Fruit fly (Drosophila melanogaster): Measurements from ENCODE around the gene CG11816.

Gene CG11816

DNA sequence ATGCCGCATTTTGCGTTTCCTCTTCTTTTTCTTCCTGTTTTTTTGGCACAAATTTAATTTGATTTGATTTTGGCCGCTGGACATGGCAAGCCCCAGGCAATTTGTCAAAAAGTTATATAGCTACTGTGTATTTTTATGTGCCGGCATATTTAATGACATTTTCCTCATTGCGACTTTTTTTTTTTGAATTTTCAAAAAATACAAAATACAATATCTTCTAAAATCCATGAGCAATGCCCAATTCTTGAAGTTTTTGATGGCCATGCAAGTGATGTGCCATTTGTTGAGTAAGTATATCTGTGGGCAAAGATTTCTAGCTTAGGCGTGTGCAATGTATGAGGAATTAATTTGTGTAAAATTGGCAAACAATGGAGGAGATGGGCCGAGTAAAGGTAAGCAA, at the start of gene CG11816:
TSS of gene CG11816 (minus strand) at position 101 of the 400 bp plus-strand sequence.
- TF ChIP-seq EcR (GFP tag; optimal IDR thresholded peaks at IDR 0.05) (no peak), CG8159 (tag; optimal IDR thresholded peaks at IDR 0.05) (no peak), CG8301 (tag; optimal IDR thresholded peaks at IDR 0.05) (no peak), CG4496 (GFP tag; IDR thresholded peaks at IDR 0.05) (no peak), Pif1B (GFP tag; optimal IDR thresholded peaks at IDR 0.05) (no peak), D1 (tag; optimal IDR thresholded peaks at IDR 0.05) (no peak), CG12605 (GFP tag; IDR thresholded peaks at IDR 0.05) (no peak), CG14655 (GFP tag; optimal IDR thresholded peaks at IDR 0.05) (no peak), CG15710 (tag; optimal IDR thresholded peaks at IDR 0.05) (no peak), gl (tag; optimal IDR thresholded peaks at IDR 0.05) (no peak), Snoo (tag; optimal IDR thresholded peaks at IDR 0.05) (no peak), rn (GFP tag; IDR thresholded peaks at IDR 0.05) (no peak), CG9948 (tag; optimal IDR thresholded peaks at IDR 0.05) (no peak), CG17806 (tag; optimal IDR thresholded peaks at IDR 0.05) (no peak), fd96Ca (GFP tag; IDR thresholded peaks at IDR 0.05) (no peak), Pif1A (GFP tag; optimal IDR thresholded peaks at IDR 0.05) (no peak), Ets98B (GFP tag; IDR thresholded peaks at IDR 0.05) (no peak), CG34367 (tag; optimal IDR thresholded peaks at IDR 0.05) (no peak)

DNA sequence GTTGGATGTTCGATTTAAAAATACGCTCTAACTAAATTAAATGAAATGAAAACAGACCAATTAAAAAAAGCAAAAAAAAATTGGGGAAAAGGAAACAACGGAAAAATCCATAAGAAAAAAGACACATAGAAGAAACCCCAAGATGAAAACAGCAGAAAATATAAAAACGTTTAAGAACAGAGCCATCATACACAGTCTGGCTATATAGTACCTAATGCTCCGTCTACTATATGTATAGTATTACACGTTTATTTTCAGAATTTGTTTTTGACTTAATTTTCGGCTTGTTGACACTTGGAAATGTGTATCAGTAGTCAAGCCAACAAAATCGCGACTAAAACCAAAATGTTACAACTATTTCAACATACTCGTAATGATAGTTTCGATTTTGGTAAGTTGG, 49.8 kb upstream of the CG11816 start, which contains the start of gene CG11178:
TSS of gene CG11178 (plus strand) at position 301 of the 400 bp plus-strand sequence.
- no peak for TF ChIP-seq CG4496 (GFP tag; IDR thresholded peaks at IDR 0.05)
- no peak for TF ChIP-seq CG15710 (tag; optimal IDR thresholded peaks at IDR 0.05)
- no peak for TF ChIP-seq Pif1B (GFP tag; optimal IDR thresholded peaks at IDR 0.05)
- no peak for TF ChIP-seq CG8301 (tag; optimal IDR thresholded peaks at IDR 0.05)
- TF ChIP-seq CG10348 (GFP tag; IDR thresholded peaks at IDR 0.05), result no peak
- TF ChIP-seq Pif1A (GFP tag; optimal IDR thresholded peaks at IDR 0.05), result no peak
- TF ChIP-seq D1 (tag; optimal IDR thresholded peaks at IDR 0.05), result no peak
- TF ChIP-seq Snoo (tag; optimal IDR thresholded peaks at IDR 0.05), result no peak
- no peak for TF ChIP-seq CG32121 (GFP tag; IDR thresholded peaks at IDR 0.05)

DNA sequence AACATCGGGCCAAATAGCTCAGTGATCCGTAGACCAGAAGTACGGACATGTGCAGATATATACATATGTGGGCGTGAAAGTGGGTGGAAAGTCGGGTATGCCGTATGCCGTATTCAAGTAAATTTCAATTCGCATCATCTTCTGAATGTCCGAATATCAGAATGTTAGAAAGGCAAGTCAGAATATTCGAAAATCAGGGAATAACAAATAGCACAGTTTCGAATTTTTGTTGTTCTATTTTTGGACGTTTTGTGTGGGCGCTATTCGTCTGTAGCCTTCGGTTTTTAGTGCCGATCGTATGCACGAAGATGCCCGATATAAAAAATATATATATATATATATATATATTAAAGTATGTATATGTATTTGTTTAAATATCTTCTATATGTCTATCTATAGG, 48.9 kb upstream of the CG11816 start:
- TF ChIP-seq CG4496 (GFP tag; IDR thresholded peaks at IDR 0.05), result no peak
- TF ChIP-seq Snoo (tag; optimal IDR thresholded peaks at IDR 0.05), result no peak
- no peak for TF ChIP-seq fd96Ca (GFP tag; IDR thresholded peaks at IDR 0.05)
- no peak for TF ChIP-seq CG13204 (GFP tag; optimal IDR thresholded peaks at IDR 0.05)
- no peak for TF ChIP-seq CG9948 (tag; optimal IDR thresholded peaks at IDR 0.05)
- no peak for TF ChIP-seq CG8159 (tag; optimal IDR thresholded peaks at IDR 0.05)
- TF ChIP-seq rn (GFP tag; IDR thresholded peaks at IDR 0.05), result no peak
- TF ChIP-seq CG17806 (tag; optimal IDR thresholded peaks at IDR 0.05), result no peak
- TF ChIP-seq D1 (tag; optimal IDR thresholded peaks at IDR 0.05), result no peak
- TF ChIP-seq CG8301 (tag; optimal IDR thresholded peaks at IDR 0.05), result no peak
- TF ChIP-seq CG12605 (GFP tag; IDR thresholded peaks at IDR 0.05), result no peak
- TF ChIP-seq CG14655 (GFP tag; optimal IDR thresholded peaks at IDR 0.05), result no peak

DNA sequence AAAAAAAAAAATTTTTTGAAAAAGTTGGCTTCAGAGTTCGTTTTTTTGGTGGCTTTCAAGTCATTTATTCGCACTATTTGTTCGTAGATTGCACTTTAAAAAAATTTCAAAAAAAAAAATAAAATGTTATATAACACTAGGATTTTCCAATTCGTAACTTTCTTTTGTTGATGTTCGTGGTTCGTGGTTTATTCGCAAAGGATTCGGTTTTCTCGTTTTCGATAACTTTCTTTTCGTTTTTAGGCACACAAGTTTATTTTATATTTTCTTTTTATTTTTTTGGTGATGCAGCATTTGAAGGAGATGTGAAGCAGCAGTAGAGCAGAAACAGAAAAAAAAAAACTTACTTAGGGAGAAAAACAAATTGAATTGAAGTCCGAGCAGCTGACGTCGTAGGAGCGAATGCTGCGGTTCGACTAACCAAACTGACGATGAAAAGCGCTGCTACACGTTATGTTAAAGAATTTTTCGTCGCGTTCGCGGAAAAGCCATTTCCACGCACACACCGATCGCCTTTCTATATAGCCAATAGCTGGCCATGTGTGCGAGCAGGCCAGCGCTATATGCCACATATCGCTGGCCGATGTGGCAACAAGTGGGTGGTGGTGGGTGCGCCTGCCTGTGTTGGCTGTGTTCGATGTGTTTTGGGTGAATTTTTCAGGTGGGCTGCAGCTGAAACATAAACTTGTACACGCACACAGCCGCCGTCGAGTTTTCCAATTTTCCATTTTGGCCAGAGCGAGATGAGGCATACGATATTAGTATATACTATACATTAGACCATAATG, 46.7 kb upstream of the CG11816 start, which contains the start of gene up:
TSS of gene up (minus strand) at position 508 of the 788 bp plus-strand sequence.
- TF ChIP-seq CG32121 (GFP tag; IDR thresholded peaks at IDR 0.05), result peak; percentile 23; the same call in 1 of the 2 replicates
- no peak for TF ChIP-seq CG8159 (tag; optimal IDR thresholded peaks at IDR 0.05)

DNA sequence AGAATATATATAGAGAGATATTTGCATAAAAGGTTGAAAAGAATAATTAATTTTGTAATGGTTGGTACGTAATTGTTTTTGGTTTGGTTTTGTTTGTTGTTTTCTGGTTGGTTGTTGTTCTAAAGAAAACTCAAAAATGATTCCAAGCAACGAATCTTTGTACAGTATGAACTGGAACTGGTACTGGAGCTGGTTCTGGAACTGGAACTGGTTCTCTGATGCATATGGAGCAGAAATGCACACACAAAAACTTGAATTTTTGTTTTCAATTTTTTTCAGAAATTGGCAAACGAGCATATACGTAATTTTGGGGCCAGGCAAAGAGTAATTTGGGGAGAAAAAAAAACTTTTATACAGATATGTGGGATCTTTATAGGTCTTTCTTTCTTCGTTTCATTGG, 42.2 kb upstream of the CG11816 start:
- TF ChIP-seq Pif1A (GFP tag; optimal IDR thresholded peaks at IDR 0.05) (no peak), CG15710 (tag; optimal IDR thresholded peaks at IDR 0.05) (no peak), CG17806 (tag; optimal IDR thresholded peaks at IDR 0.05) (no peak), CG32121 (GFP tag; IDR thresholded peaks at IDR 0.05) (no peak), gl (tag; optimal IDR thresholded peaks at IDR 0.05) (no peak), Snoo (tag; optimal IDR thresholded peaks at IDR 0.05) (no peak), CG4496 (GFP tag; IDR thresholded peaks at IDR 0.05) (no peak), CG14655 (GFP tag; optimal IDR thresholded peaks at IDR 0.05) (no peak), Ets98B (GFP tag; IDR thresholded peaks at IDR 0.05) (no peak), CG34367 (tag; optimal IDR thresholded peaks at IDR 0.05) (no peak), CG12605 (GFP tag; IDR thresholded peaks at IDR 0.05) (no peak)

DNA sequence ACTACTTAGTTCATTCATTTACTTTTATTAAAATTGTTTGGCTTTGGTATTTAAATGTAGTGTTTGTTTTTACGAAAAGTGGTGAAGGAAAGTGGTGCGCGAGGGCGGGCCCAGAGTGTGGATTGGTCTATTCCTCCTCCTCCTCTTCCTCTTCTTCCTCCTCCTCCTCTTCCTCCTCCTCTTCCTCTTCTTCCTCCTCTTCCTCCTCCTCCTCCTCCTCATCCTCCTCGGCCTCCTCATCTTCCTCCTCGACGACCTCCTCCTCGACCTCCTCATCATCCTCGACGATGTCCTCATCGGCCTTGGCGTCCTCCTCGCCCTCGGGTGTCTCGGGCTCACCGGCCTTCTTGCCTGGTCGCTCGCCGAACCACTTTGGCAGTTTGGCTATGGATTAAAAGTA, 38.1 kb upstream of the CG11816 start:
- no peak for TF ChIP-seq CG15710 (tag; optimal IDR thresholded peaks at IDR 0.05)
- TF ChIP-seq CG8301 (tag; optimal IDR thresholded peaks at IDR 0.05), result no peak
- no peak for TF ChIP-seq Ets98B (GFP tag; IDR thresholded peaks at IDR 0.05)
- TF ChIP-seq gl (tag; optimal IDR thresholded peaks at IDR 0.05), result no peak
- no peak for TF ChIP-seq CG12605 (GFP tag; IDR thresholded peaks at IDR 0.05)
- no peak for TF ChIP-seq Pif1B (GFP tag; optimal IDR thresholded peaks at IDR 0.05)
- no peak for TF ChIP-seq CG10348 (GFP tag; IDR thresholded peaks at IDR 0.05)
- TF ChIP-seq CG34367 (tag; optimal IDR thresholded peaks at IDR 0.05), result no peak
- TF ChIP-seq CG4496 (GFP tag; IDR thresholded peaks at IDR 0.05), result no peak
- TF ChIP-seq fd96Ca (GFP tag; IDR thresholded peaks at IDR 0.05), result no peak
- no peak for TF ChIP-seq Snoo (tag; optimal IDR thresholded peaks at IDR 0.05)
- TF ChIP-seq CG9948 (tag; optimal IDR thresholded peaks at IDR 0.05), result no peak
- TF ChIP-seq Pif1A (GFP tag; optimal IDR thresholded peaks at IDR 0.05), result no peak
- no peak for TF ChIP-seq CG14655 (GFP tag; optimal IDR thresholded peaks at IDR 0.05)
- TF ChIP-seq rn (GFP tag; IDR thresholded peaks at IDR 0.05), result no peak
- TF ChIP-seq CG13204 (GFP tag; optimal IDR thresholded peaks at IDR 0.05), result no peak
- no peak for TF ChIP-seq CG8159 (tag; optimal IDR thresholded peaks at IDR 0.05)
- TF ChIP-seq CG32121 (GFP tag; IDR thresholded peaks at IDR 0.05), result no peak
- TF ChIP-seq CG17806 (tag; optimal IDR thresholded peaks at IDR 0.05), result no peak
- no peak for TF ChIP-seq EcR (GFP tag; optimal IDR thresholded peaks at IDR 0.05)

All from whole organism, pupa.